Worm (Caenorhabditis elegans) whole organism, young adult: ENCODE results near the gene rps-12.

Experiments used
- B0019.2 ChIP-seq: fragments of 200-800 bp; sonication (Bioruptor generic); conservative IDR thresholded peaks from 2 replicates; pipeline ENCODE4 v1.3.6; 2022; ENCODE audit warnings: missing genetic modification reagents, missing genetic modification characterization, missing compliant biosample characterization
- B0261.1 ChIP-seq: sonication (generic microtip); optimal IDR thresholded peaks from 2 replicates; lab custom pipeline; 2016; ENCODE audit warnings: mild to moderate bottlenecking, missing genetic modification characterization, moderate library complexity, missing compliant biosample characterization
- B0336.3 ChIP-seq: fragments of 200-800 bp; sonication (Bioruptor generic); IDR thresholded peaks from 2 replicates; pipeline ENCODE4 v1.3.6; 2022; ENCODE audit warnings: missing genetic modification characterization, missing compliant biosample characterization
- C17E4.6 ChIP-seq: fragments of 200-800 bp; sonication (Bioruptor generic); IDR thresholded peaks from 2 replicates; pipeline ENCODE4 v1.3.6; 2022; ENCODE audit warnings: missing genetic modification reagents, missing genetic modification characterization, missing compliant biosample characterization
- D2030.7 ChIP-seq: fragments of 200-800 bp; sonication (Bioruptor generic); IDR thresholded peaks from 2 replicates; pipeline ENCODE4 v1.3.6; 2022; ENCODE audit warnings: missing genetic modification reagents, missing genetic modification characterization, missing compliant biosample characterization
- F10E7.11 ChIP-seq: sonication (generic microtip); optimal IDR thresholded peaks from 2 replicates; lab custom pipeline; 2017; ENCODE audit warnings: mild to moderate bottlenecking, missing genetic modification characterization, moderate library complexity, missing compliant biosample characterization
- F23B12.7 ChIP-seq: sonication (generic microtip); optimal IDR thresholded peaks from 2 replicates; lab custom pipeline; 2017; ENCODE audit warnings: missing genetic modification characterization, mild to moderate bottlenecking, missing compliant biosample characterization, antibody characterized with exemption, moderate library complexity; ENCODE audit not compliant: insufficient read depth
- F55B11.4 ChIP-seq: sonication (generic microtip); optimal IDR thresholded peaks from 2 replicates; lab custom pipeline; 2016; ENCODE audit warnings: missing compliant biosample characterization, missing genetic modification characterization, borderline replicate concordance; ENCODE audit not compliant: insufficient read depth
- F57C9.4 ChIP-seq: sonication (generic microtip); optimal IDR thresholded peaks from 2 replicates; lab custom pipeline; 2017; ENCODE audit warnings: mild to moderate bottlenecking, missing genetic modification characterization, missing compliant biosample characterization
- K11D2.4 ChIP-seq: fragments of 200-800 bp; sonication (Bioruptor generic); IDR thresholded peaks from 2 replicates; pipeline ENCODE4 v1.3.6; 2022; ENCODE audit warnings: missing genetic modification reagents, missing genetic modification characterization, missing compliant biosample characterization
- T26A5.8 ChIP-seq: sonication (generic microtip); optimal IDR thresholded peaks from 2 replicates; lab custom pipeline; 2016; ENCODE audit warnings: missing genetic modification characterization, missing compliant biosample characterization
- athp-1 ChIP-seq: sonication (generic microtip); optimal IDR thresholded peaks from 2 replicates; lab custom pipeline; 2017; ENCODE audit warnings: mild to moderate bottlenecking, missing genetic modification characterization, missing compliant biosample characterization
- attf-5 ChIP-seq: fragments of 200-800 bp; sonication (Bioruptor generic); optimal IDR thresholded peaks from 2 replicates; lab custom pipeline; 2018; ENCODE audit warnings: mild to moderate bottlenecking, missing genetic modification characterization, missing compliant biosample characterization
- attf-6 ChIP-seq: fragments of 200-800 bp; sonication (Bioruptor generic); IDR thresholded peaks from 2 replicates; pipeline ENCODE4 v1.3.6; 2022; ENCODE audit warnings: missing genetic modification reagents, missing genetic modification characterization, missing compliant biosample characterization
- ccch-3 ChIP-seq: fragments of 200-800 bp; sonication (Bioruptor generic); optimal IDR thresholded peaks from 2 replicates; lab custom pipeline; 2018; ENCODE audit warnings: mild to moderate bottlenecking, missing genetic modification characterization, missing compliant biosample characterization
- cebp-1 ChIP-seq, 2 experiments: fragments of 200-800 bp in 1 of 2; sonication (Bioruptor generic) in 1 of 2; sonication (generic microtip) in 1 of 2; IDR thresholded peaks in 1 of 2; optimal IDR thresholded peaks in 1 of 2; 2 replicates each; pipeline versions ENCODE4 v1.3.6 to Lab custom; 2017 to 2022; ENCODE audit warnings: missing compliant biosample characterization in 2 of 2, missing genetic modification characterization in 2 of 2, mild to moderate bottlenecking in 1 of 2, missing genetic modification reagents in 1 of 2, moderate library complexity in 1 of 2
- ceh-100 ChIP-seq: fragments of 200-800 bp; sonication (Bioruptor generic); IDR thresholded peaks from 2 replicates; pipeline ENCODE4 v1.3.6; 2022; ENCODE audit warnings: missing genetic modification reagents, missing genetic modification characterization, missing compliant biosample characterization
- ceh-58 ChIP-seq: fragments of 200-800 bp; sonication (Bioruptor generic); IDR thresholded peaks from 2 replicates; pipeline ENCODE4 v1.3.6; 2022; ENCODE audit warnings: missing genetic modification characterization, missing compliant biosample characterization
- chd-7 ChIP-seq: sonication (generic microtip); optimal IDR thresholded peaks from 2 replicates; lab custom pipeline; 2016; ENCODE audit warnings: mild to moderate bottlenecking, missing genetic modification characterization, moderate library complexity, missing compliant biosample characterization
- egl-18 ChIP-seq: fragments of 200-800 bp; sonication (Bioruptor generic); IDR thresholded peaks from 2 replicates; pipeline ENCODE4 v1.3.6; 2022; ENCODE audit warnings: missing genetic modification reagents, missing genetic modification characterization, missing compliant biosample characterization
- egl-44 ChIP-seq: fragments of 200-800 bp; sonication (Bioruptor generic); IDR thresholded peaks from 2 replicates; pipeline ENCODE4 v1.3.6; 2022; ENCODE audit warnings: missing genetic modification reagents, missing genetic modification characterization, missing compliant biosample characterization
- ekl-4 ChIP-seq: fragments of 200-800 bp; sonication (Bioruptor generic); IDR thresholded peaks from 2 replicates; pipeline ENCODE4 v1.3.6; 2022; ENCODE audit warnings: missing genetic modification reagents, missing genetic modification characterization, missing compliant biosample characterization
- gei-17 ChIP-seq: fragments of 200-800 bp; sonication (Bioruptor generic); optimal IDR thresholded peaks from 2 replicates; lab custom pipeline; 2018; ENCODE audit warnings: mild to moderate bottlenecking, missing genetic modification characterization, missing compliant biosample characterization
- hlh-26 ChIP-seq: fragments of 200-800 bp; sonication (Bioruptor generic); conservative IDR thresholded peaks from 2 replicates; pipeline ENCODE4 v1.3.6; 2022; ENCODE audit warnings: missing genetic modification reagents, missing genetic modification characterization, missing compliant biosample characterization
- hmg-20 ChIP-seq: fragments of 200-800 bp; sonication (Bioruptor generic); IDR thresholded peaks from 2 replicates; pipeline ENCODE4 v1.3.6; 2022; ENCODE audit warnings: missing genetic modification reagents, missing genetic modification characterization, missing compliant biosample characterization
- hrde-1 ChIP-seq: sonication (generic microtip); optimal IDR thresholded peaks from 2 replicates; lab custom pipeline; 2016; ENCODE audit warnings: missing genetic modification characterization, mild to moderate bottlenecking, missing compliant biosample characterization, moderate library complexity, missing genotype, missing genetic modification reagents, borderline replicate concordance
- lag-1 ChIP-seq: fragments of 200-800 bp; sonication (Bioruptor generic); IDR thresholded peaks from 2 replicates; pipeline ENCODE4 v1.3.6; 2022; ENCODE audit warnings: missing genetic modification reagents, missing genetic modification characterization, missing compliant biosample characterization
- let-607 ChIP-seq, 2 experiments: fragments of 200-800 bp in 1 of 2; sonication (Bioruptor generic) in 1 of 2; sonication (generic microtip) in 1 of 2; optimal IDR thresholded peaks; 2 replicates each; lab custom pipeline; 2016 to 2018; ENCODE audit warnings: mild to moderate bottlenecking in 2 of 2, missing compliant biosample characterization in 2 of 2, missing genetic modification characterization in 2 of 2, moderate library complexity in 2 of 2, missing genotype in 1 of 2
- lin-35 ChIP-seq, 3 experiments: fragments of 150-350 bp in 2 of 3; sonication (generic microtip) in 1 of 3; optimal IDR thresholded peaks; 2 replicates each; lab custom pipeline; 2014 to 2018; ENCODE audit warnings: missing biosample characterization in 3 of 3, missing genetic modification characterization in 3 of 3, missing genetic modification reagents in 3 of 3
- lsy-27 ChIP-seq: sonication (generic microtip); optimal IDR thresholded peaks from 2 replicates; lab custom pipeline; 2017; ENCODE audit warnings: missing genetic modification characterization, mild to moderate bottlenecking, missing compliant biosample characterization, antibody characterized with exemption, missing genotype, borderline replicate concordance; ENCODE audit not compliant: insufficient read depth
- madf-10 ChIP-seq: sonication (generic microtip); optimal IDR thresholded peaks from 2 replicates; lab custom pipeline; 2016; ENCODE audit warnings: mild to moderate bottlenecking, missing genetic modification characterization, missing compliant biosample characterization
- madf-6 ChIP-seq: fragments of 200-800 bp; sonication (Bioruptor generic); IDR thresholded peaks from 2 replicates; pipeline ENCODE4 v1.3.6; 2022; ENCODE audit warnings: missing genetic modification reagents, missing genetic modification characterization, missing compliant biosample characterization
- mes-4 ChIP-seq: sonication (generic microtip); optimal IDR thresholded peaks from 2 replicates; lab custom pipeline; 2016; ENCODE audit warnings: missing genotype, missing genetic modification characterization, missing compliant biosample characterization
- mxl-1 ChIP-seq: sonication (generic microtip); optimal IDR thresholded peaks from 2 replicates; lab custom pipeline; 2016; ENCODE audit warnings: missing genetic modification characterization, missing compliant biosample characterization
- nfya-1 ChIP-seq: sonication (generic microtip); optimal IDR thresholded peaks from 2 replicates; lab custom pipeline; 2017; ENCODE audit warnings: antibody characterized with exemption, missing compliant biosample characterization, missing genetic modification characterization, borderline replicate concordance; ENCODE audit not compliant: insufficient read depth
- nfyb-1 ChIP-seq: fragments of 200-800 bp; sonication (Bioruptor generic); IDR thresholded peaks from 2 replicates; pipeline ENCODE4 v1.3.6; 2022; ENCODE audit warnings: missing genetic modification reagents, missing genetic modification characterization, missing compliant biosample characterization
- nhr-120 ChIP-seq: fragments of 200-800 bp; sonication (Bioruptor generic); IDR thresholded peaks from 2 replicates; pipeline ENCODE4 v1.3.6; 2022; ENCODE audit warnings: missing genetic modification characterization, missing compliant biosample characterization
- nhr-179 ChIP-seq: sonication (generic microtip); optimal IDR thresholded peaks from 2 replicates; lab custom pipeline; 2016; ENCODE audit warnings: mild to moderate bottlenecking, missing genetic modification characterization, missing compliant biosample characterization
- nhr-90 ChIP-seq: sonication (generic microtip); optimal IDR thresholded peaks from 2 replicates; lab custom pipeline; 2016; ENCODE audit warnings: missing genotype, mild to moderate bottlenecking, missing genetic modification characterization, missing compliant biosample characterization
- rcor-1 ChIP-seq: fragments of 200-800 bp; sonication (Bioruptor generic); IDR thresholded peaks from 2 replicates; pipeline ENCODE4 v1.3.6; 2022; ENCODE audit warnings: missing genetic modification reagents, missing genetic modification characterization, missing compliant biosample characterization
- rec-8 ChIP-seq, 2 experiments: sonication (generic microtip); optimal IDR thresholded peaks; 2 replicates each; lab custom pipeline; 2016; ENCODE audit warnings: mild to moderate bottlenecking in 2 of 2, missing genetic modification characterization in 2 of 2, missing genetic modification reagents in 2 of 2, missing genotype in 2 of 2, missing biosample characterization in 1 of 2, missing compliant biosample characterization in 1 of 2, moderate library complexity in 1 of 2
- snpc-1.1 ChIP-seq: sonication (generic microtip); optimal IDR thresholded peaks from 2 replicates; lab custom pipeline; 2017; ENCODE audit warnings: missing genetic modification characterization, mild to moderate bottlenecking, missing compliant biosample characterization, antibody characterized with exemption, moderate library complexity, missing genotype, missing genetic modification reagents; ENCODE audit not compliant: insufficient read depth
- tbx-9 ChIP-seq: sonication (generic microtip); optimal IDR thresholded peaks from 2 replicates; lab custom pipeline; 2016; ENCODE audit warnings: borderline replicate concordance, missing genetic modification characterization, inconsistent platforms, missing compliant biosample characterization
- xnd-1 ChIP-seq: sonication (generic microtip); optimal IDR thresholded peaks from 2 replicates; lab custom pipeline; 2016; ENCODE audit warnings: missing genotype, missing genetic modification reagents, missing genetic modification characterization, missing compliant biosample characterization

rps-12 gene

ce11 chrIII:5727827-5728226, 48.7 kb downstream of the rps-12 start, which contains the start of gene egg-1 (continued):
- TF ChIP-seq cebp-1 (GFP tag; IDR thresholded peaks at IDR 0.05; lab: Robert Waterston, UW) = no peak
- no peak for TF ChIP-seq cebp-1 (tag; optimal IDR thresholded peaks at IDR 0.05; lab: Kevin White, UChicago)
- TF ChIP-seq mxl-1 (tag; lab: Kevin White, UChicago) = no peak
- TF ChIP-seq attf-5 = no peak
- peak; percentile 98 for TF ChIP-seq xnd-1 (tag; lab: Kevin White, UChicago)
- no peak for TF ChIP-seq tbx-9 (tag; lab: Kevin White, UChicago)
- TF ChIP-seq rec-8 (tag; optimal IDR thresholded peaks at IDR 0.05; lab: Kevin White, UChicago) = no peak
- TF ChIP-seq lsy-27 (tag; lab: Kevin White, UChicago) = no peak
- TF ChIP-seq snpc-1.1 (tag; lab: Kevin White, UChicago) = peak; percentile 21
- TF ChIP-seq ekl-4 (GFP tag; lab: Robert Waterston, UW) = 0 out of 2 replicates have a peak, but pooled peaks have one; percentile 59
- 0 out of 2 replicates have a peak, but pooled peaks have one; percentile 21 for TF ChIP-seq attf-6 (GFP tag; lab: Robert Waterston, UW)
- TF ChIP-seq C17E4.6 = no peak; the same call in 1 of the 2 replicates
- no peak for TF ChIP-seq nfya-1 (tag; lab: Kevin White, UChicago)
- peak; percentile 78 for TF ChIP-seq B0336.3 (GFP tag; lab: Robert Waterston, UW)
- TF ChIP-seq madf-10 = no peak
- TF ChIP-seq egl-18 (GFP tag; lab: Robert Waterston, UW) = no peak
- no peak for TF ChIP-seq nhr-179 (tag; lab: Kevin White, UChicago)
- TF ChIP-seq nfyb-1 (GFP tag; lab: Robert Waterston, UW) = no peak
- TF ChIP-seq hrde-1 (tag; lab: Kevin White, UChicago) = peak; percentile 8
- TF ChIP-seq K11D2.4 = no peak
- no peak for TF ChIP-seq ceh-58 (GFP tag; lab: Robert Waterston, UW)
- TF ChIP-seq gei-17 = no peak
- TF ChIP-seq ceh-100 (GFP tag; lab: Robert Waterston, UW) = peak; percentile 53
- TF ChIP-seq nhr-90 (tag; lab: Kevin White, UChicago) = no peak
- no peak for TF ChIP-seq mes-4 (tag; lab: Kevin White, UChicago)
- TF ChIP-seq lag-1 (GFP tag; lab: Robert Waterston, UW) = no peak
- TF ChIP-seq F23B12.7 (tag; lab: Kevin White, UChicago) = peak; percentile 75
- peak; percentile 93 for TF ChIP-seq D2030.7 (GFP tag; lab: Robert Waterston, UW)
- peak; percentile 78 for TF ChIP-seq B0019.2
- TF ChIP-seq let-607 (tag; optimal IDR thresholded peaks at IDR 0.05; lab: Kevin White, UChicago) = no peak
- peak; percentile 99 for TF ChIP-seq madf-6
- no peak for TF ChIP-seq chd-7
- TF ChIP-seq egl-44 (GFP tag; lab: Robert Waterston, UW) = no peak
- peak; percentile 83 for TF ChIP-seq rcor-1
- no peak for TF ChIP-seq F57C9.4 (tag; lab: Kevin White, UChicago)
- TF ChIP-seq nhr-120 (GFP tag; lab: Robert Waterston, UW) = no peak
- no peak for TF ChIP-seq B0261.1 (tag; lab: Kevin White, UChicago)
- peak in 2 of 3 experiments; percentile 51 to 62 for TF ChIP-seq lin-35 (GFP tag; optimal IDR thresholded peaks at IDR 0.05; lab: Kevin White, UChicago)
- TF ChIP-seq hlh-26 (GFP tag; lab: Robert Waterston, UW) = no peak
- no peak for TF ChIP-seq hmg-20 (GFP tag; lab: Robert Waterston, UW)
- no peak for TF ChIP-seq T26A5.8 (tag; lab: Kevin White, UChicago)
- peak; percentile 63 for TF ChIP-seq athp-1 (tag; lab: Kevin White, UChicago)
- TF ChIP-seq ccch-3 (GFP tag; lab: Kevin White, UChicago) = no peak
- no peak for TF ChIP-seq F10E7.11 (tag; lab: Kevin White, UChicago)
- no peak for TF ChIP-seq F55B11.4 (tag; lab: Kevin White, UChicago)
